Worm (Caenorhabditis elegans): ENCODE data around the gene T05C1.1.

ce11 chrII:4527800-4528199 is 49.4 kb downstream of the T05C1.1 start, which contains the start of gene sra-35:
- TF ChIP-seq dao-5 (tag; optimal IDR thresholded peaks at IDR 0.05) (no peak), him-1 (tag; optimal IDR thresholded peaks at IDR 0.05) (no peak)

Measured in whole organism, L4/young adult.